Fruit fly (Drosophila melanogaster): ENCODE data around the gene Apl.

Apl gene

DNA sequence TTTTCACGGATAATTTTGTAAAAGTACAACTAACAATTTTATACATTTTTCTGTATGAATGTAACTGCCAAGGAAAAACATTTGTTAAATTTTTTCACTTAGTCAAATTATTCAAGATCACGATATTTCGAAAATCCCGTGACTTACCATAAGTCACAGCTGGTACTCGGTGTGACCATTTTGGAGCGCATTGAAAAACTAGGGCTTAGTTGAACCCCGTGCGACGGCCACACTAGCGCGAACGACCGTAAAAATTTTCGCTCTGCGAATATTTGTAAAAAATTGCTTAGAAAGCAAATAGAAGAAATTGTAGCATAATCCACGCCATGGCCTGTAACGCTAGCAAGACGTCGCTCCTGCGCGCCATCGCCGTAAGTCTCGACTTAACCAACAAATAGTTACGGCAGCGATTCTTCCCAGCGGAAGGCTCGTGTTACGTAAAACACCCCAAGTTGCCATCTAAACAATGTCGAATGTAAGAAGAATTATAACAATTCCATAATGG, 10.9 kb upstream of the Apl start, which contains the start of gene UQCR-C2 (continued):
- TF ChIP-seq yki (optimal IDR thresholded peaks at IDR 0.05): no peak
- no peak for TF ChIP-seq CG14965 (GFP tag; optimal IDR thresholded peaks at IDR 0.05; ENCODE audit: borderline replicate concordance)
- TF ChIP-seq Spps (tag; optimal IDR thresholded peaks at IDR 0.05): no peak
- TF ChIP-seq CG10565 (GFP tag; optimal IDR thresholded peaks at IDR 0.05): no peak
- TF ChIP-seq Med (GFP tag): peak; percentile 84
- TF ChIP-seq CoRest (tag; optimal IDR thresholded peaks at IDR 0.05): peak; percentile 40
- TF ChIP-seq bab2 (GFP tag; optimal IDR thresholded peaks at IDR 0.05): no peak
- TF ChIP-seq CG9876 (GFP tag; optimal IDR thresholded peaks at IDR 0.05): no peak
- TF ChIP-seq HLH54F (GFP tag; optimal IDR thresholded peaks at IDR 0.05): peak; percentile 11
- no peak for TF ChIP-seq CG17359 (tag; optimal IDR thresholded peaks at IDR 0.05)
- TF ChIP-seq CG33213 (GFP tag; optimal IDR thresholded peaks at IDR 0.05): peak; percentile 71
- no peak for TF ChIP-seq odd (GFP tag; optimal IDR thresholded peaks at IDR 0.05)
- TF ChIP-seq D (optimal IDR thresholded peaks at IDR 0.05): no peak
- TF ChIP-seq D (GFP tag; optimal IDR thresholded peaks at IDR 0.05): no peak
- TF ChIP-seq schlank (tag; optimal IDR thresholded peaks at IDR 0.05): no peak
- TF ChIP-seq CG11093 (GFP tag; IDR thresholded peaks at IDR 0.05): no peak
- TF ChIP-seq CG3163 (GFP tag; optimal IDR thresholded peaks at IDR 0.05): no peak
- no peak for TF ChIP-seq CG15073 (GFP tag; optimal IDR thresholded peaks at IDR 0.05)
- TF ChIP-seq Gug (GFP tag; IDR thresholded peaks at IDR 0.05): no peak
- no peak for TF ChIP-seq abd-A (tag; optimal IDR thresholded peaks at IDR 0.05)
- TF ChIP-seq tap (tag; optimal IDR thresholded peaks at IDR 0.05): no peak
- peak; percentile 8 for TF ChIP-seq NfI (GFP tag; optimal IDR thresholded peaks at IDR 0.05)
- TF ChIP-seq Nf-YA (GFP tag; IDR thresholded peaks at IDR 0.05): no peak
- no peak for TF ChIP-seq h (optimal IDR thresholded peaks at IDR 0.05)
- peak; percentile 63 for TF ChIP-seq sd (tag; optimal IDR thresholded peaks at IDR 0.05)
- no peak for TF ChIP-seq Six4 (GFP tag; optimal IDR thresholded peaks at IDR 0.05)
- TF ChIP-seq prd (optimal IDR thresholded peaks at IDR 0.05): no peak
- TF ChIP-seq prd (GFP tag; IDR thresholded peaks at IDR 0.05): no peak
- TF ChIP-seq nmo (GFP tag; optimal IDR thresholded peaks at IDR 0.05): peak; percentile 42
- no peak for TF ChIP-seq kay (GFP tag; optimal IDR thresholded peaks at IDR 0.05)
- TF ChIP-seq Dad (GFP tag; optimal IDR thresholded peaks at IDR 0.05): no peak
- no peak for TF ChIP-seq CG7786 (GFP tag; optimal IDR thresholded peaks at IDR 0.05)
- no peak for TF ChIP-seq CG12299 (tag; optimal IDR thresholded peaks at IDR 0.05)
- TF ChIP-seq CG1529 (GFP tag; optimal IDR thresholded peaks at IDR 0.05): no peak
- TF ChIP-seq PHDP (tag; optimal IDR thresholded peaks at IDR 0.05): peak; percentile 40
- TF ChIP-seq bowl (GFP tag; IDR thresholded peaks at IDR 0.05): no peak
- TF ChIP-seq CG18011 (GFP tag; optimal IDR thresholded peaks at IDR 0.05): no peak
- no peak for TF ChIP-seq Dll (GFP tag; IDR thresholded peaks at IDR 0.05; ENCODE audit: partially characterized antibody)
- no peak for TF ChIP-seq az2 (GFP tag; optimal IDR thresholded peaks at IDR 0.05)
- no peak for TF ChIP-seq hbn (GFP tag; IDR thresholded peaks at IDR 0.05; ENCODE audit: partially characterized antibody)
- TF ChIP-seq Myb (GFP tag; optimal IDR thresholded peaks at IDR 0.05): peak; percentile 70
- no peak for TF ChIP-seq pan (optimal IDR thresholded peaks at IDR 0.05)
- TF ChIP-seq pan (GFP tag; optimal IDR thresholded peaks at IDR 0.05 in 1 of 2, IDR thresholded peaks at IDR 0.05 in 1 of 2): no peak
- TF ChIP-seq unc-4 (GFP tag; IDR thresholded peaks at IDR 0.05; ENCODE audit: partially characterized antibody): peak; percentile 38; the same call in 1 of the 2 replicates
- TF ChIP-seq Lhr (GFP tag; optimal IDR thresholded peaks at IDR 0.05): peak; percentile 51
- peak; percentile 60 for TF ChIP-seq Ets97D (GFP tag; optimal IDR thresholded peaks at IDR 0.05)
- TF ChIP-seq CG4360 (GFP tag; IDR thresholded peaks at IDR 0.05): no peak
- TF ChIP-seq CG12071 (GFP tag; optimal IDR thresholded peaks at IDR 0.05): no peak
- no peak for TF ChIP-seq Bteb2 (GFP tag; optimal IDR thresholded peaks at IDR 0.05)
- TF ChIP-seq CG2712 (tag; optimal IDR thresholded peaks at IDR 0.05): peak; percentile 45
- 0 out of 2 replicates have a peak, but pooled peaks have one; percentile 6 for TF ChIP-seq lmd (GFP tag; IDR thresholded peaks at IDR 0.05)
- no peak for TF ChIP-seq otp (GFP tag; IDR thresholded peaks at IDR 0.05)
- TF ChIP-seq ash1 (GFP tag; optimal IDR thresholded peaks at IDR 0.05): no peak

All from whole organism, embryonic.